Worm (Caenorhabditis elegans) whole organism, L4/young adult: ENCODE results near the gene srbc-57.

ENCODE experiments used
- W03F9.2 ChIP-seq: fragments of 150-350 bp; optimal IDR thresholded peaks from 2 replicates; lab custom pipeline; 2014; ENCODE audit warnings: missing biosample characterization, missing genetic modification characterization
- dao-5 ChIP-seq: sonication (generic microtip); optimal IDR thresholded peaks from 2 replicates; lab custom pipeline; 2016; ENCODE audit warnings: missing genotype, missing genetic modification characterization, moderate library complexity, missing compliant biosample characterization

ce11 chrV:502803-503273 lies 34.5 kb upstream of the srbc-57 start, which contains the start of gene T01G6.10:
- TF ChIP-seq W03F9.2 (tag; lab: Kevin White, UChicago) (no peak), dao-5 (tag; lab: Kevin White, UChicago) (no peak)
